Fruit fly (Drosophila melanogaster) whole organism, embryonic: ENCODE measurements around the gene CG33093.

ENCODE experiments used
- Blimp-1 ChIP-seq: fragments of 200-800 bp; sonication (Bioruptor generic); optimal IDR thresholded peaks from 3 replicates; lab custom pipeline; 2018; ENCODE audit warnings: missing biosample characterization, missing genetic modification characterization, mild to moderate bottlenecking, moderate library complexity, missing genetic modification reagents
- CG10959 ChIP-seq: fragments of 200-800 bp; sonication (Bioruptor generic); IDR thresholded peaks from 2 replicates; pipeline ENCODE4 v1.3.6; 2022; ENCODE audit warnings: missing biosample characterization, missing genetic modification characterization
- CG11456 ChIP-seq: fragments of 200-800 bp; sonication (Bioruptor generic); IDR thresholded peaks from 3 replicates; pipeline ENCODE4 v1.3.6; 2022; ENCODE audit warnings: missing biosample characterization, missing genetic modification characterization
- CG11504 ChIP-seq: fragments of 200-800 bp; sonication (Bioruptor generic); optimal IDR thresholded peaks from 3 replicates; lab custom pipeline; 2019; ENCODE audit warnings: missing biosample characterization, mild to moderate bottlenecking, missing genetic modification characterization, moderate library complexity
- CG1233 ChIP-seq: fragments of 200-800 bp; sonication (Bioruptor generic); optimal IDR thresholded peaks from 4 replicates; lab custom pipeline; 2018; ENCODE audit warnings: missing biosample characterization, mild to moderate bottlenecking, missing genetic modification characterization
- CG13424 ChIP-seq: fragments of 200-800 bp; sonication (Bioruptor generic); optimal IDR thresholded peaks from 2 replicates; lab custom pipeline; 2019; ENCODE audit warnings: missing biosample characterization, mild to moderate bottlenecking, missing genetic modification characterization, moderate library complexity
- CG16863 ChIP-seq: fragments of 200-800 bp; sonication (Bioruptor generic); optimal IDR thresholded peaks from 3 replicates; lab custom pipeline; 2016; ENCODE audit warnings: missing biosample characterization, missing genetic modification characterization
- CG17359 ChIP-seq: fragments of 200-800 bp; sonication (Bioruptor generic); optimal IDR thresholded peaks from 3 replicates; lab custom pipeline; 2018; ENCODE audit warnings: missing biosample characterization, mild to moderate bottlenecking, missing genetic modification characterization, moderate library complexity
- CG18011 ChIP-seq: fragments of 200-800 bp; sonication (Bioruptor generic); optimal IDR thresholded peaks from 2 replicates; lab custom pipeline; 2017; ENCODE audit warnings: missing biosample characterization, missing genetic modification characterization, mild to moderate bottlenecking, moderate library complexity, missing genotype
- CG2120 ChIP-seq: fragments of 200-800 bp; sonication (Bioruptor generic); optimal IDR thresholded peaks from 3 replicates; lab custom pipeline; 2016; ENCODE audit warnings: missing biosample characterization, missing genetic modification characterization
- CG34376 ChIP-seq: fragments of 200-800 bp; sonication (Bioruptor generic); optimal IDR thresholded peaks from 2 replicates; lab custom pipeline; 2018; ENCODE audit warnings: missing biosample characterization, mild to moderate bottlenecking, missing genetic modification characterization
- CG4707 ChIP-seq: fragments of 200-800 bp; sonication (Bioruptor generic); optimal IDR thresholded peaks from 2 replicates; lab custom pipeline; 2018; ENCODE audit warnings: missing biosample characterization, mild to moderate bottlenecking, missing genetic modification characterization, moderate library complexity
- CG7357 ChIP-seq: fragments of 200-800 bp; sonication (Bioruptor generic); IDR thresholded peaks from 3 replicates; pipeline ENCODE4 v1.3.6; 2022; ENCODE audit warnings: missing biosample characterization, missing genetic modification characterization
- CG7745 ChIP-seq: fragments of 200-800 bp; sonication (Bioruptor generic); optimal IDR thresholded peaks from 2 replicates; lab custom pipeline; 2018; ENCODE audit warnings: missing biosample characterization, mild to moderate bottlenecking, missing genetic modification characterization, moderate library complexity
- CG8478 ChIP-seq: fragments of >200 bp; optimal IDR thresholded peaks from 2 replicates; lab custom pipeline; 2018
- Eip74EF ChIP-seq, 2 experiments: fragments of 200-800 bp in 1 of 2; fragments of >200 bp in 1 of 2; sonication (Bioruptor generic) in 1 of 2; optimal IDR thresholded peaks; 2 replicates each; lab custom pipeline; 2017 to 2019; ENCODE audit warnings: missing biosample characterization in 2 of 2, missing genetic modification characterization in 2 of 2, mild to moderate bottlenecking in 1 of 2, moderate library complexity in 1 of 2
- H15 ChIP-seq: fragments of 200-800 bp; sonication (Bioruptor generic); IDR thresholded peaks from 3 replicates; pipeline ENCODE4 v1.3.6; 2022; ENCODE audit warnings: missing biosample characterization, missing genetic modification characterization
- HLH3B ChIP-seq: fragments of 200-800 bp; sonication (Bioruptor generic); IDR thresholded peaks from 2 replicates; pipeline ENCODE4 v1.3.6; 2022; ENCODE audit warnings: missing biosample characterization, missing genetic modification characterization
- Hsf ChIP-seq: fragments of 200-800 bp; sonication (Bioruptor generic); optimal IDR thresholded peaks from 3 replicates; lab custom pipeline; 2016; ENCODE audit warnings: missing biosample characterization, missing genetic modification characterization
- Med ChIP-seq: fragments of 200-800 bp; sonication (Bioruptor generic); peaks from one replicate; lab custom pipeline; 2016; ENCODE audit warnings: missing biosample characterization, missing genetic modification characterization, mild to moderate bottlenecking, inconsistent platforms, moderate library complexity
- Rx ChIP-seq: fragments of 200-800 bp; sonication (Bioruptor generic); IDR thresholded peaks from 2 replicates; pipeline ENCODE4 v1.3.6; 2022; ENCODE audit warnings: missing biosample characterization, missing genetic modification characterization
- Six4 ChIP-seq: fragments of 200-800 bp; sonication (Bioruptor generic); optimal IDR thresholded peaks from 2 replicates; lab custom pipeline; 2016; ENCODE audit warnings: missing biosample characterization, missing genetic modification characterization
- Sox100B ChIP-seq: fragments of 200-800 bp; sonication (Bioruptor generic); optimal IDR thresholded peaks from 3 replicates; lab custom pipeline; 2018; ENCODE audit warnings: missing biosample characterization, mild to moderate bottlenecking, missing genetic modification characterization
- Sox102F ChIP-seq: fragments of 200-800 bp; sonication (Bioruptor generic); optimal IDR thresholded peaks from 2 replicates; lab custom pipeline; 2018; ENCODE audit warnings: missing biosample characterization, mild to moderate bottlenecking, missing genetic modification characterization, moderate library complexity
- Spps ChIP-seq: fragments of 200-800 bp; sonication (Bioruptor generic); optimal IDR thresholded peaks from 2 replicates; lab custom pipeline; 2018; ENCODE audit warnings: missing biosample characterization, mild to moderate bottlenecking, missing genetic modification characterization
- Sry-δ ChIP-seq: fragments of 200-800 bp; sonication (Bioruptor generic); optimal IDR thresholded peaks from 2 replicates; lab custom pipeline; 2016; ENCODE audit warnings: missing biosample characterization, missing genetic modification characterization
- bowl ChIP-seq: fragments of 200-800 bp; sonication (Bioruptor generic); IDR thresholded peaks from 2 replicates; pipeline ENCODE4 v1.3.6; 2022; ENCODE audit warnings: missing biosample characterization, missing genetic modification characterization
- cato ChIP-seq: fragments of 200-800 bp; sonication (Bioruptor generic); optimal IDR thresholded peaks from 2 replicates; lab custom pipeline; 2016; ENCODE audit warnings: missing biosample characterization, missing genetic modification characterization, borderline replicate concordance
- caup ChIP-seq: fragments of 200-800 bp; sonication (Bioruptor generic); optimal IDR thresholded peaks from 3 replicates; lab custom pipeline; 2017; ENCODE audit warnings: missing biosample characterization, mild to moderate bottlenecking, missing genetic modification characterization, moderate library complexity; ENCODE audit not compliant: severe bottlenecking
- chinmo ChIP-seq: fragments of 200-800 bp; sonication (Bioruptor generic); IDR thresholded peaks from 4 replicates; pipeline ENCODE4 v1.3.6; 2022; ENCODE audit warnings: missing biosample characterization, missing genetic modification characterization; ENCODE audit not compliant: partially characterized antibody
- crol ChIP-seq: fragments of 200-800 bp; sonication (Bioruptor generic); IDR thresholded peaks from 2 replicates; pipeline ENCODE4 v1.3.6; 2022; ENCODE audit warnings: missing biosample characterization, missing genetic modification characterization
- crp ChIP-seq, 2 experiments: fragments of 200-800 bp; sonication (Bioruptor generic); optimal IDR thresholded peaks; 2 replicates in 1 of 2; 3 replicates in 1 of 2; lab custom pipeline; 2017; ENCODE audit warnings: missing biosample characterization in 2 of 2, missing genetic modification characterization in 2 of 2, mild to moderate bottlenecking in 1 of 2, moderate library complexity in 1 of 2
- dm ChIP-seq: fragments of 200-800 bp; sonication (Bioruptor generic); optimal IDR thresholded peaks from 3 replicates; lab custom pipeline; 2016; ENCODE audit warnings: missing biosample characterization, missing genetic modification characterization
- dmrt11E ChIP-seq: fragments of 200-800 bp; sonication (Bioruptor generic); optimal IDR thresholded peaks from 3 replicates; lab custom pipeline; 2018; ENCODE audit warnings: missing biosample characterization, mild to moderate bottlenecking, missing genetic modification characterization, moderate library complexity
- dmrt99B ChIP-seq: fragments of 200-800 bp; sonication (Bioruptor generic); optimal IDR thresholded peaks from 2 replicates; lab custom pipeline; 2018; ENCODE audit warnings: missing biosample characterization, mild to moderate bottlenecking, missing genetic modification characterization, moderate library complexity
- esg ChIP-seq: fragments of 200-800 bp; sonication (Bioruptor generic); conservative IDR thresholded peaks from 2 replicates; pipeline ENCODE4 v1.3.6; 2022; ENCODE audit warnings: missing biosample characterization, missing genetic modification characterization
- hkb ChIP-seq, 2 experiments: fragments of 200-800 bp in 1 of 2; fragments of >200 bp in 1 of 2; sonication (Bioruptor generic) in 1 of 2; IDR thresholded peaks in 1 of 2; optimal IDR thresholded peaks in 1 of 2; 2 replicates each; pipeline versions ENCODE4 v1.3.6 to Lab custom; 2017 to 2022; ENCODE audit warnings: missing biosample characterization in 1 of 2, missing genetic modification characterization in 1 of 2
- ind ChIP-seq: fragments of 200-800 bp; sonication (Bioruptor generic); optimal IDR thresholded peaks from 3 replicates; lab custom pipeline; 2016; ENCODE audit warnings: missing biosample characterization, missing genetic modification characterization
- klu ChIP-seq: fragments of 200-800 bp; sonication (Bioruptor generic); IDR thresholded peaks from 2 replicates; pipeline ENCODE4 v1.3.6; 2022; ENCODE audit warnings: missing biosample characterization, missing genetic modification characterization
- pan ChIP-seq, 4 experiments: fragments of >200 bp in 3 of 4; fragments of 200-800 bp in 1 of 4; sonication (Bioruptor generic) in 1 of 4; optimal IDR thresholded peaks in 3 of 4; IDR thresholded peaks in 1 of 4; 2 replicates each; pipeline versions ENCODE4 v1.3.6 to Lab custom; 2017 to 2022; ENCODE audit warnings: missing biosample characterization in 2 of 4, missing genetic modification characterization in 2 of 4, mixed read lengths in 1 of 4
- pfk ChIP-seq: fragments of 200-800 bp; sonication (Bioruptor generic); optimal IDR thresholded peaks from 2 replicates; lab custom pipeline; 2018; ENCODE audit warnings: missing biosample characterization, mild to moderate bottlenecking, missing genetic modification characterization, moderate library complexity
- phol ChIP-seq: fragments of 200-800 bp; sonication (Bioruptor generic); optimal IDR thresholded peaks from 3 replicates; lab custom pipeline; 2018; ENCODE audit warnings: missing biosample characterization, mild to moderate bottlenecking, missing genetic modification characterization, moderate library complexity
- row ChIP-seq: fragments of 200-800 bp; sonication (Bioruptor generic); IDR thresholded peaks from 3 replicates; pipeline ENCODE4 v1.3.6; 2022; ENCODE audit warnings: missing biosample characterization, missing genetic modification characterization
- sens ChIP-seq: fragments of 200-800 bp; sonication (Bioruptor generic); peaks from one replicate; lab custom pipeline; 2016; ENCODE audit warnings: missing biosample characterization, missing genetic modification characterization
- sqz ChIP-seq: fragments of 200-800 bp; sonication (Bioruptor generic); optimal IDR thresholded peaks from 3 replicates; lab custom pipeline; 2018; ENCODE audit warnings: missing biosample characterization, mild to moderate bottlenecking, missing genetic modification characterization
- tna ChIP-seq: fragments of 200-800 bp; sonication (Bioruptor generic); IDR thresholded peaks from 2 replicates; pipeline ENCODE4 v1.3.6; 2022; ENCODE audit warnings: missing biosample characterization, missing genetic modification characterization; ENCODE audit not compliant: partially characterized antibody
- tx ChIP-seq: fragments of 200-800 bp; sonication (Bioruptor generic); optimal IDR thresholded peaks from 2 replicates; lab custom pipeline; 2016; ENCODE audit warnings: missing biosample characterization, missing genetic modification characterization
- zen ChIP-seq: fragments of 200-800 bp; sonication (Bioruptor generic); optimal IDR thresholded peaks from 3 replicates; lab custom pipeline; 2018; ENCODE audit warnings: missing biosample characterization, mild to moderate bottlenecking, missing genetic modification characterization, moderate library complexity
- zf30C ChIP-seq: fragments of 200-800 bp; sonication (Bioruptor generic); optimal IDR thresholded peaks from 3 replicates; lab custom pipeline; 2018; ENCODE audit warnings: missing biosample characterization, mild to moderate bottlenecking, missing genetic modification characterization

The CG33093 gene

dm6 chr3R:22515384-22515783 lies 16.3 kb downstream of the CG33093 start (continued):
- no peak for TF ChIP-seq Six4 (GFP tag; lab: Kevin White, UChicago)
- peak; percentile 19 for TF ChIP-seq dmrt99B (tag; lab: Kevin White, UChicago)
- no peak for TF ChIP-seq sqz
- TF ChIP-seq sens (GFP tag; lab: Kevin White, UChicago) = peak; percentile 75
- TF ChIP-seq CG13424 (tag; lab: Kevin White, UChicago) = no peak
- no peak for TF ChIP-seq pfk (GFP tag; lab: Kevin White, UChicago)
- TF ChIP-seq tx = no peak
- no peak for TF ChIP-seq bowl (GFP tag; lab: Robert Waterston, UW)
- peak; percentile 10 for TF ChIP-seq Blimp-1
- TF ChIP-seq Sox100B (GFP tag; lab: Kevin White, UChicago) = no peak
- TF ChIP-seq hkb (optimal IDR thresholded peaks at IDR 0.05; lab: Kevin White, UChicago) = no peak
- 0 out of 2 replicates have a peak, but pooled peaks have one; percentile 17 for TF ChIP-seq hkb (GFP tag; IDR thresholded peaks at IDR 0.05; lab: Robert Waterston, UW)
- TF ChIP-seq crol (GFP tag; lab: Robert Waterston, UW) = no peak
- peak; percentile 12 for TF ChIP-seq phol (tag; lab: Kevin White, UChicago)
- TF ChIP-seq crp (GFP tag; optimal IDR thresholded peaks at IDR 0.05; lab: Kevin White, UChicago) = no peak
- TF ChIP-seq ind (GFP tag; lab: Kevin White, UChicago) = peak; percentile 3
- TF ChIP-seq zen (tag; lab: Kevin White, UChicago) = no peak
- no peak for TF ChIP-seq dmrt11E (tag; lab: Kevin White, UChicago)
- TF ChIP-seq CG18011 (GFP tag; lab: Kevin White, UChicago) = no peak
- TF ChIP-seq CG10959 (GFP tag; lab: Robert Waterston, UW) = no peak
- TF ChIP-seq zf30C (GFP tag; lab: Kevin White, UChicago) = no peak
- TF ChIP-seq cato = no peak
- no peak for TF ChIP-seq CG11456 (GFP tag; lab: Robert Waterston, UW)
- no peak for TF ChIP-seq HLH3B (GFP tag; lab: Robert Waterston, UW)
- TF ChIP-seq klu (GFP tag; lab: Robert Waterston, UW) = no peak
- no peak for TF ChIP-seq Spps (tag; lab: Kevin White, UChicago)
- 0 out of 2 replicates have a peak, but pooled peaks have one; percentile 19 for TF ChIP-seq esg (GFP tag; lab: Robert Waterston, UW)
- TF ChIP-seq CG1233 (GFP tag; lab: Kevin White, UChicago) = no peak
- no peak for TF ChIP-seq Hsf
- TF ChIP-seq Sry-δ (GFP tag; lab: Kevin White, UChicago) = no peak
- peak; percentile 17 for TF ChIP-seq CG11504 (tag; lab: Kevin White, UChicago)
- TF ChIP-seq tna (GFP tag; lab: Robert Waterston, UW) = no peak
- TF ChIP-seq CG7357 (GFP tag; lab: Robert Waterston, UW) = no peak
- TF ChIP-seq dm (GFP tag; lab: Kevin White, UChicago) = no peak
- no peak for TF ChIP-seq pan (optimal IDR thresholded peaks at IDR 0.05; lab: Kevin White, UChicago)
- no peak for TF ChIP-seq pan (GFP tag; optimal IDR thresholded peaks at IDR 0.05 in 1 of 2, IDR thresholded peaks at IDR 0.05 in 1 of 2)
- no peak for TF ChIP-seq CG8478 (lab: Kevin White, UChicago)
- peak; percentile 78 for TF ChIP-seq Med (GFP tag; lab: Kevin White, UChicago)
- no peak for TF ChIP-seq CG34376 (GFP tag; lab: Kevin White, UChicago)
- no peak for TF ChIP-seq CG7745 (tag; lab: Kevin White, UChicago)
- no peak for TF ChIP-seq CG16863 (GFP tag; lab: Kevin White, UChicago)
- peak; percentile 12 for TF ChIP-seq CG17359 (tag; lab: Kevin White, UChicago)
- TF ChIP-seq Sox102F (GFP tag; lab: Kevin White, UChicago) = peak; percentile 8
- no peak for TF ChIP-seq H15 (GFP tag; lab: Robert Waterston, UW)
- no peak for TF ChIP-seq caup (GFP tag; lab: Kevin White, UChicago)
- no peak for TF ChIP-seq Eip74EF (GFP tag; optimal IDR thresholded peaks at IDR 0.05; lab: Kevin White, UChicago)
- TF ChIP-seq CG4707 (GFP tag; lab: Kevin White, UChicago) = no peak
- peak; percentile 33 for TF ChIP-seq CG2120 (GFP tag; lab: Kevin White, UChicago)
- TF ChIP-seq chinmo (GFP tag; lab: Robert Waterston, UW) = no peak
- TF ChIP-seq Rx (GFP tag; lab: Robert Waterston, UW) = no peak
- TF ChIP-seq row (GFP tag; lab: Robert Waterston, UW) = peak; percentile 29; the same call in 1 of the 3 replicates
